Worm (Caenorhabditis elegans) whole organism, L3 larva: ENCODE measurements around the gene W03D2.9.

Source experiments
- R02D3.7 ChIP-seq: fragments of 150-350 bp; optimal IDR thresholded peaks from 2 replicates; lab custom pipeline; 2014; ENCODE audit warnings: missing biosample characterization, missing genetic modification characterization
- aly-2 ChIP-seq: fragments of 150-350 bp; optimal IDR thresholded peaks from 2 replicates; lab custom pipeline; 2014; ENCODE audit warnings: missing biosample characterization, missing genetic modification characterization
- egl-27 ChIP-seq: sonication (generic microtip); optimal IDR thresholded peaks from 4 replicates; lab custom pipeline; 2017; ENCODE audit warnings: missing biosample characterization, missing genetic modification reagents, missing genetic modification characterization
- egl-5 ChIP-seq: fragments of 150-350 bp; optimal IDR thresholded peaks from 2 replicates; lab custom pipeline; 2017; ENCODE audit warnings: missing biosample characterization, missing genetic modification reagents, missing genetic modification characterization, inconsistent platforms
- elt-1 ChIP-seq: fragments of 150-350 bp; optimal IDR thresholded peaks from 2 replicates; lab custom pipeline; 2014; ENCODE audit warnings: missing biosample characterization, missing genetic modification characterization
- fos-1 ChIP-seq: fragments of 150-350 bp; optimal IDR thresholded peaks from 2 replicates; lab custom pipeline; 2014; ENCODE audit warnings: missing biosample characterization, missing genetic modification characterization
- jun-1 ChIP-seq: fragments of 150-350 bp; optimal IDR thresholded peaks from 2 replicates; lab custom pipeline; 2014; ENCODE audit warnings: missing biosample characterization, missing genetic modification reagents, missing genetic modification characterization
- lin-15B ChIP-seq: fragments of 150-350 bp; optimal IDR thresholded peaks from 2 replicates; lab custom pipeline; 2014; ENCODE audit warnings: missing biosample characterization, missing genetic modification characterization
- lsy-12 ChIP-seq: sonication (generic microtip); optimal IDR thresholded peaks from 2 replicates; lab custom pipeline; 2016; ENCODE audit warnings: mild to moderate bottlenecking, missing genetic modification characterization, missing compliant biosample characterization
- mdl-1 ChIP-seq: fragments of 150-350 bp; optimal IDR thresholded peaks from 2 replicates; lab custom pipeline; 2014; ENCODE audit warnings: missing biosample characterization, missing genetic modification characterization
- mml-1 ChIP-seq: fragments of 150-350 bp; sonication (generic microtip); optimal IDR thresholded peaks from 3 replicates; lab custom pipeline; 2014; ENCODE audit warnings: missing biosample characterization, missing genetic modification characterization

- TF ChIP-seq lin-15B (tag; lab: Kevin White, UChicago) (peak; percentile 47), lsy-12 (tag; lab: Kevin White, UChicago) (peak; percentile 64), mdl-1 (tag; lab: Kevin White, UChicago) (peak; percentile 29), fos-1 (peak; percentile 62), egl-5 (tag; lab: Kevin White, UChicago) (peak; percentile 10), R02D3.7 (tag; lab: Kevin White, UChicago) (peak; percentile 66), aly-2 (tag; lab: Kevin White, UChicago) (no peak), jun-1 (tag; lab: Kevin White, UChicago) (peak; percentile 77), mml-1 (tag; lab: Kevin White, UChicago) (no peak), egl-27 (tag; lab: Kevin White, UChicago) (no peak), elt-1 (no peak)
Observed at ce11 chrIV:4093087-4093486, 18.6 kb upstream of the W03D2.9 start.
